Worm (Caenorhabditis elegans) whole organism, L1 larva: Measurements from ENCODE around the gene T21C12.4.

ENCODE experiments used
- C16A3.4 ChIP-seq: fragments of 150-350 bp; optimal IDR thresholded peaks from 2 replicates; lab custom pipeline; 2014; ENCODE audit warnings: missing biosample characterization, missing genetic modification characterization
- F16B12.6 ChIP-seq: fragments of 150-350 bp; optimal IDR thresholded peaks from 2 replicates; lab custom pipeline; 2014; ENCODE audit warnings: missing biosample characterization, missing genetic modification characterization
- alr-1 ChIP-seq: fragments of 200-800 bp; sonication (Bioruptor generic); optimal IDR thresholded peaks from 2 replicates; lab custom pipeline; 2018; ENCODE audit warnings: borderline replicate concordance, mild to moderate bottlenecking, missing genetic modification characterization, missing compliant biosample characterization
- blmp-1 ChIP-seq: fragments of 150-350 bp; optimal IDR thresholded peaks from 2 replicates; lab custom pipeline; 2014; ENCODE audit warnings: missing biosample characterization, missing genetic modification characterization
- ceh-63 ChIP-seq: fragments of 200-800 bp; sonication (Bioruptor generic); optimal IDR thresholded peaks from 2 replicates; lab custom pipeline; 2018; ENCODE audit warnings: mild to moderate bottlenecking, missing genetic modification characterization, missing compliant biosample characterization
- ceh-82 ChIP-seq, 3 experiments: fragments of 150-350 bp in 1 of 3; sonication (generic microtip) in 2 of 3; optimal IDR thresholded peaks; 2 replicates each; lab custom pipeline; 2014 to 2017; ENCODE audit warnings: missing biosample characterization in 3 of 3, missing genetic modification characterization in 3 of 3
- ceh-88 ChIP-seq: fragments of 200-800 bp; sonication (Bioruptor generic); IDR thresholded peaks from 2 replicates; pipeline ENCODE4 v1.3.6; 2022; ENCODE audit warnings: missing genetic modification characterization, missing compliant biosample characterization
- ces-1 ChIP-seq: fragments of 150-350 bp; optimal IDR thresholded peaks from 2 replicates; lab custom pipeline; 2014; ENCODE audit warnings: missing biosample characterization, missing genetic modification reagents, missing genetic modification characterization
- dsc-1 ChIP-seq: sonication (generic microtip); optimal IDR thresholded peaks from 2 replicates; lab custom pipeline; 2016; ENCODE audit warnings: mild to moderate bottlenecking, missing genetic modification characterization, missing compliant biosample characterization
- efl-1 ChIP-seq, 4 experiments: fragments of 150-350 bp; optimal IDR thresholded peaks in 3 of 4; peaks in 1 of 4; 1 replicate in 1 of 4; 2 replicates in 3 of 4; lab custom pipeline; 2014; ENCODE audit warnings: missing biosample characterization in 2 of 4, missing genetic modification characterization in 2 of 4, missing genetic modification reagents in 2 of 4
- egl-27 ChIP-seq, 2 experiments: fragments of 150-350 bp in 1 of 2; sonication (generic microtip); optimal IDR thresholded peaks; 3 replicates each; lab custom pipeline; 2017 to 2018; ENCODE audit warnings: missing biosample characterization in 2 of 2, missing genetic modification characterization in 2 of 2, missing genetic modification reagents in 2 of 2
- elt-2 ChIP-seq: sonication (generic microtip); optimal IDR thresholded peaks from 2 replicates; lab custom pipeline; 2016; ENCODE audit warnings: missing genetic modification characterization, mild to moderate bottlenecking, inconsistent platforms, missing compliant biosample characterization, missing genetic modification reagents
- ets-5 ChIP-seq: fragments of 200-800 bp; sonication (Bioruptor generic); IDR thresholded peaks from 2 replicates; pipeline ENCODE4 v1.3.6; 2022; ENCODE audit warnings: missing genetic modification characterization, missing compliant biosample characterization
- hlh-17 ChIP-seq: fragments of 200-800 bp; sonication (Bioruptor generic); optimal IDR thresholded peaks from 2 replicates; lab custom pipeline; 2018; ENCODE audit warnings: missing genetic modification characterization, mild to moderate bottlenecking, missing compliant biosample characterization, moderate library complexity, borderline replicate concordance
- hlh-4 ChIP-seq: sonication (generic microtip); optimal IDR thresholded peaks from 2 replicates; lab custom pipeline; 2016; ENCODE audit warnings: mild to moderate bottlenecking, missing genetic modification characterization, missing compliant biosample characterization
- hpl-2 ChIP-seq: fragments of 150-350 bp; optimal IDR thresholded peaks from 2 replicates; lab custom pipeline; 2014; ENCODE audit warnings: missing biosample characterization, missing genetic modification reagents, missing genetic modification characterization
- isw-1 ChIP-seq: fragments of 200-800 bp; sonication (Bioruptor generic); IDR thresholded peaks from 2 replicates; pipeline ENCODE4 v1.3.6; 2022; ENCODE audit warnings: missing genetic modification characterization, missing compliant biosample characterization
- lin-14 ChIP-seq: fragments of 200-800 bp; sonication (Bioruptor generic); optimal IDR thresholded peaks from 2 replicates; lab custom pipeline; 2018; ENCODE audit warnings: mild to moderate bottlenecking, missing genetic modification characterization, moderate library complexity, missing compliant biosample characterization
- lin-39 ChIP-seq: fragments of 150-350 bp; optimal IDR thresholded peaks from 2 replicates; lab custom pipeline; 2014; ENCODE audit warnings: missing biosample characterization, missing genetic modification reagents, missing genetic modification characterization
- lir-3 ChIP-seq: sonication (generic microtip); optimal IDR thresholded peaks from 2 replicates; lab custom pipeline; 2016; ENCODE audit warnings: mild to moderate bottlenecking, missing genetic modification characterization, moderate library complexity, missing compliant biosample characterization; ENCODE audit not compliant: poor library complexity
- mep-1 ChIP-seq: fragments of 150-350 bp; optimal IDR thresholded peaks from 2 replicates; lab custom pipeline; 2014; ENCODE audit warnings: missing biosample characterization, missing genetic modification characterization
- nhr-11 ChIP-seq: fragments of 150-350 bp; optimal IDR thresholded peaks from 2 replicates; lab custom pipeline; 2014; ENCODE audit warnings: missing biosample characterization, missing genetic modification characterization
- nhr-19 ChIP-seq: fragments of 200-800 bp; sonication (Bioruptor generic); conservative IDR thresholded peaks from 2 replicates; pipeline ENCODE4 v1.3.6; 2022; ENCODE audit warnings: missing genetic modification characterization, missing compliant biosample characterization
- nhr-20 ChIP-seq: sonication (generic microtip); optimal IDR thresholded peaks from 2 replicates; lab custom pipeline; 2016; ENCODE audit warnings: mild to moderate bottlenecking, missing genetic modification characterization, missing compliant biosample characterization
- nhr-237 ChIP-seq: fragments of 150-350 bp; optimal IDR thresholded peaks from 2 replicates; lab custom pipeline; 2014; ENCODE audit warnings: missing biosample characterization, missing genetic modification characterization
- nhr-28 ChIP-seq: fragments of 150-350 bp; optimal IDR thresholded peaks from 2 replicates; lab custom pipeline; 2014; ENCODE audit warnings: missing biosample characterization, missing genetic modification characterization
- nhr-76 ChIP-seq: sonication (generic microtip); optimal IDR thresholded peaks from 2 replicates; lab custom pipeline; 2017; ENCODE audit warnings: missing biosample characterization, missing genetic modification characterization
- nhr-77 ChIP-seq: fragments of 150-350 bp; optimal IDR thresholded peaks from 2 replicates; lab custom pipeline; 2014; ENCODE audit warnings: missing biosample characterization, missing genetic modification characterization
- nhr-84 ChIP-seq: sonication (generic microtip); optimal IDR thresholded peaks from 2 replicates; lab custom pipeline; 2017; ENCODE audit warnings: missing biosample characterization, missing genetic modification characterization
- nhr-85 ChIP-seq: sonication (generic microtip); peaks from one replicate; lab custom pipeline; 2016; ENCODE audit warnings: missing genetic modification characterization, inconsistent platforms, missing compliant biosample characterization
- nhr-90 ChIP-seq: sonication (generic microtip); optimal IDR thresholded peaks from 2 replicates; lab custom pipeline; 2016; ENCODE audit warnings: mild to moderate bottlenecking, missing genetic modification characterization, missing compliant biosample characterization; ENCODE audit not compliant: poor library complexity
- pag-3 ChIP-seq: sonication (generic microtip); optimal IDR thresholded peaks from 2 replicates; lab custom pipeline; 2017; ENCODE audit warnings: missing genetic modification characterization, mild to moderate bottlenecking, missing compliant biosample characterization, antibody characterized with exemption, borderline replicate concordance; ENCODE audit not compliant: insufficient read depth
- pax-3 ChIP-seq: fragments of 200-800 bp; sonication (Bioruptor generic); optimal IDR thresholded peaks from 2 replicates; lab custom pipeline; 2018; ENCODE audit warnings: mild to moderate bottlenecking, missing genetic modification characterization, moderate library complexity, missing compliant biosample characterization
- rnt-1 ChIP-seq: sonication (generic microtip); optimal IDR thresholded peaks from 2 replicates; lab custom pipeline; 2016; ENCODE audit warnings: mild to moderate bottlenecking, missing genetic modification characterization, moderate library complexity, missing compliant biosample characterization
- skn-1 ChIP-seq: fragments of 150-350 bp; optimal IDR thresholded peaks from 2 replicates; lab custom pipeline; 2014; ENCODE audit warnings: missing biosample characterization, missing genetic modification characterization
- snpc-4 ChIP-seq: fragments of 150-350 bp; optimal IDR thresholded peaks from 2 replicates; lab custom pipeline; 2014; ENCODE audit warnings: missing biosample characterization, missing genetic modification characterization
- sox-4 ChIP-seq: sonication (generic microtip); optimal IDR thresholded peaks from 2 replicates; lab custom pipeline; 2016; ENCODE audit warnings: missing genetic modification characterization, missing compliant biosample characterization
- sptf-1 ChIP-seq: fragments of 150-350 bp; optimal IDR thresholded peaks from 2 replicates; lab custom pipeline; 2014; ENCODE audit warnings: missing biosample characterization, missing genetic modification characterization
- sup-37 ChIP-seq: fragments of 200-800 bp; sonication (Bioruptor generic); optimal IDR thresholded peaks from 2 replicates; lab custom pipeline; 2018; ENCODE audit warnings: mild to moderate bottlenecking, missing genetic modification characterization, missing compliant biosample characterization
- swsn-7 ChIP-seq: sonication (generic microtip); optimal IDR thresholded peaks from 2 replicates; lab custom pipeline; 2016; ENCODE audit warnings: missing genetic modification characterization, missing compliant biosample characterization
- tbx-2 ChIP-seq: sonication (generic microtip); optimal IDR thresholded peaks from 2 replicates; lab custom pipeline; 2016; ENCODE audit warnings: missing genetic modification characterization, missing compliant biosample characterization
- tlp-1 ChIP-seq: fragments of 150-350 bp; optimal IDR thresholded peaks from 2 replicates; lab custom pipeline; 2014; ENCODE audit warnings: missing biosample characterization, missing genetic modification characterization
- unc-130 ChIP-seq: fragments of 150-350 bp; optimal IDR thresholded peaks from 2 replicates; lab custom pipeline; 2017; ENCODE audit warnings: missing biosample characterization, missing genetic modification characterization, inconsistent platforms
- unc-30 ChIP-seq: sonication (generic microtip); optimal IDR thresholded peaks from 2 replicates; lab custom pipeline; 2017; ENCODE audit warnings: missing biosample characterization, missing genetic modification characterization
- xbp-1 ChIP-seq: sonication (generic microtip); optimal IDR thresholded peaks from 2 replicates; lab custom pipeline; 2016; ENCODE audit warnings: missing genetic modification characterization, missing compliant biosample characterization
- ztf-11 ChIP-seq, 2 experiments: sonication (generic microtip); optimal IDR thresholded peaks; 2 replicates each; lab custom pipeline; 2016 to 2017; ENCODE audit warnings: missing genetic modification characterization in 2 of 2, missing biosample characterization in 1 of 2, missing compliant biosample characterization in 1 of 2
- ztf-4 ChIP-seq: fragments of 150-350 bp; optimal IDR thresholded peaks from 2 replicates; lab custom pipeline; 2014; ENCODE audit warnings: missing biosample characterization, missing genetic modification characterization

The T21C12.4 gene

ce11 chrIII:10533310-10533709, 24.5 kb downstream of the T21C12.4 start (continued):
- no peak for TF ChIP-seq dsc-1
- TF ChIP-seq nhr-85 (tag; lab: Kevin White, UChicago) = peak; percentile 69
- TF ChIP-seq nhr-90 (tag; lab: Kevin White, UChicago) = peak; percentile 26
- TF ChIP-seq unc-130 (tag; lab: Kevin White, UChicago) = no peak
- no peak for TF ChIP-seq alr-1 (tag; lab: Kevin White, UChicago)
- no peak for TF ChIP-seq F16B12.6 (tag; lab: Kevin White, UChicago)
- TF ChIP-seq lin-14 (GFP tag; lab: Kevin White, UChicago) = peak; percentile 59
- TF ChIP-seq nhr-20 = peak; percentile 28
- TF ChIP-seq efl-1 (optimal IDR thresholded peaks at IDR 0.05; lab: Kevin White, UChicago) = no peak
- TF ChIP-seq efl-1 (GFP tag; optimal IDR thresholded peaks at IDR 0.05 in 1 of 2; lab: Kevin White, UChicago) = peak in 1 of 2 experiments; percentile 91
- TF ChIP-seq blmp-1 = peak; percentile 14
- TF ChIP-seq ceh-63 (GFP tag; lab: Kevin White, UChicago) = no peak

- TF ChIP-seq efl-1 (optimal IDR thresholded peaks at IDR 0.05; lab: Kevin White, UChicago) (no peak), efl-1 (GFP tag; optimal IDR thresholded peaks at IDR 0.05 in 1 of 2; lab: Kevin White, UChicago) (peak in 1 of 2 experiments; percentile 79), lin-39 (tag; lab: Kevin White, UChicago) (no peak)
These were observed 30.4 kb downstream of the T21C12.4 start for ce11 chrIII:10527446-10527845.

- TF ChIP-seq mep-1 (no peak), lin-39 (tag; lab: Kevin White, UChicago) (peak; percentile 11), elt-2 (tag; lab: Kevin White, UChicago) (no peak), sox-4 (tag; lab: Kevin White, UChicago) (no peak), lir-3 (tag; lab: Kevin White, UChicago) (no peak), alr-1 (tag; lab: Kevin White, UChicago) (no peak), ces-1 (GFP tag; lab: Kevin White, UChicago) (no peak), C16A3.4 (tag; lab: Kevin White, UChicago) (no peak), ets-5 (GFP tag; lab: Robert Waterston, UW) (no peak), snpc-4 (tag; lab: Kevin White, UChicago) (no peak), nhr-77 (tag; lab: Kevin White, UChicago) (no peak), nhr-20 (peak; percentile 11), xbp-1 (tag; lab: Kevin White, UChicago) (no peak), hlh-17 (no peak), nhr-11 (tag; lab: Kevin White, UChicago) (no peak), sup-37 (GFP tag; lab: Kevin White, UChicago) (no peak), ceh-82 (tag; optimal IDR thresholded peaks at IDR 0.05; lab: Kevin White, UChicago) (no peak), tbx-2 (tag; lab: Kevin White, UChicago) (no peak), nhr-90 (tag; lab: Kevin White, UChicago) (no peak), skn-1 (no peak), sptf-1 (tag; lab: Kevin White, UChicago) (no peak), lin-14 (GFP tag; lab: Kevin White, UChicago) (peak; percentile 77), swsn-7 (no peak), unc-130 (tag; lab: Kevin White, UChicago) (peak; percentile 51), rnt-1 (tag; lab: Kevin White, UChicago) (peak; percentile 72), nhr-19 (peak; percentile 19; the same call in 1 of the 2 replicates), hlh-4 (tag; lab: Kevin White, UChicago) (no peak), pag-3 (peak; percentile 39), nhr-237 (no peak), egl-27 (tag; optimal IDR thresholded peaks at IDR 0.05; lab: Kevin White, UChicago) (no peak), nhr-76 (no peak), tlp-1 (tag; lab: Kevin White, UChicago) (no peak), ztf-4 (no peak), nhr-85 (tag; lab: Kevin White, UChicago) (no peak), isw-1 (GFP tag; lab: Robert Waterston, UW) (no peak), nhr-84 (tag; lab: Kevin White, UChicago) (no peak), unc-30 (tag; lab: Kevin White, UChicago) (no peak), dsc-1 (peak; percentile 40), ceh-88 (no peak), ztf-11 (tag; optimal IDR thresholded peaks at IDR 0.05; lab: Kevin White, UChicago) (no peak), nhr-28 (tag; lab: Kevin White, UChicago) (no peak), pax-3 (tag; lab: Kevin White, UChicago) (no peak), hpl-2 (GFP tag; lab: Kevin White, UChicago) (no peak)
These were observed 31.9 kb downstream of the T21C12.4 start for ce11 chrIII:10525927-10526326.
